Worm (Caenorhabditis elegans) whole organism, early embryonic: ENCODE results near the gene lect-2.

Experiments
- B0310.2 ChIP-seq: sonication (generic microtip); optimal IDR thresholded peaks from 2 replicates; lab custom pipeline; 2016; ENCODE audit warnings: mild to moderate bottlenecking, missing genetic modification characterization, missing compliant biosample characterization
- F13C5.2 ChIP-seq: sonication (generic microtip); optimal IDR thresholded peaks from 2 replicates; lab custom pipeline; 2017; ENCODE audit warnings: mild to moderate bottlenecking, missing genetic modification characterization, inconsistent platforms, missing compliant biosample characterization
- aly-1 ChIP-seq: sonication (generic microtip); optimal IDR thresholded peaks from 2 replicates; lab custom pipeline; 2016; ENCODE audit warnings: missing genetic modification characterization, missing compliant biosample characterization
- ama-1 ChIP-seq: fragments of 150-350 bp; optimal IDR thresholded peaks from 2 replicates; lab custom pipeline; 2014
- ceh-36 ChIP-seq: sonication (generic microtip); optimal IDR thresholded peaks from 2 replicates; lab custom pipeline; 2016; ENCODE audit warnings: missing genetic modification characterization, inconsistent platforms, missing compliant biosample characterization
- flt-1 ChIP-seq: fragments of 200-800 bp; sonication (Bioruptor generic); IDR thresholded peaks from 2 replicates; pipeline ENCODE4 v1.3.6; 2022; ENCODE audit warnings: missing genetic modification characterization, missing compliant biosample characterization
- hnd-1 ChIP-seq: sonication (generic microtip); optimal IDR thresholded peaks from 2 replicates; lab custom pipeline; 2016; ENCODE audit warnings: missing genetic modification characterization, missing compliant biosample characterization
- tbx-11 ChIP-seq: fragments of 200-800 bp; sonication (Bioruptor generic); IDR thresholded peaks from 2 replicates; pipeline ENCODE4 v1.3.6; 2022; ENCODE audit warnings: missing genetic modification characterization, missing compliant biosample characterization
- tra-4 ChIP-seq: sonication (generic microtip); optimal IDR thresholded peaks from 2 replicates; lab custom pipeline; 2017; ENCODE audit warnings: missing genetic modification characterization, missing compliant biosample characterization

ce11 chrII:5801075-5801474, 10.6 kb downstream of the lect-2 start, which contains the start of the genes K05F1.9 and K05F1.1:
- TF ChIP-seq tbx-11 (GFP tag; lab: Robert Waterston, UW) (no peak), ama-1 (lab: Kevin White, UChicago) (no peak), F13C5.2 (no peak), ceh-36 (tag; lab: Kevin White, UChicago) (no peak), hnd-1 (tag; lab: Kevin White, UChicago) (no peak), aly-1 (tag; lab: Kevin White, UChicago) (no peak), B0310.2 (no peak), flt-1 (GFP tag; lab: Robert Waterston, UW) (no peak), tra-4 (tag; lab: Kevin White, UChicago) (no peak)
